Worm (Caenorhabditis elegans) whole organism, L2 larva: ENCODE measurements around the gene C33B4.4.

Experiments
- aly-2 ChIP-seq: fragments of 150-350 bp; optimal IDR thresholded peaks from 2 replicates; lab custom pipeline; 2014; ENCODE audit warnings: missing biosample characterization, missing genetic modification characterization
- ama-1 ChIP-seq: fragments of 150-350 bp; optimal IDR thresholded peaks from 2 replicates; lab custom pipeline; 2018; ENCODE audit warnings: inconsistent platforms
- ceh-16 ChIP-seq: fragments of 150-350 bp; optimal IDR thresholded peaks from 2 replicates; lab custom pipeline; 2014; ENCODE audit warnings: missing biosample characterization, missing genetic modification characterization
- egl-27 ChIP-seq: sonication (generic microtip); optimal IDR thresholded peaks from 3 replicates; lab custom pipeline; 2017; ENCODE audit warnings: missing biosample characterization, missing genetic modification reagents, missing genetic modification characterization
- lsy-2 ChIP-seq, 2 experiments: fragments of 150-350 bp in 1 of 2; sonication (generic microtip) in 1 of 2; optimal IDR thresholded peaks; 2 replicates each; lab custom pipeline; 2014 to 2017; ENCODE audit warnings: missing biosample characterization in 2 of 2, missing genetic modification characterization in 2 of 2
- nhr-23 ChIP-seq: fragments of 150-350 bp; optimal IDR thresholded peaks from 2 replicates; lab custom pipeline; 2014; ENCODE audit warnings: missing biosample characterization, missing genetic modification reagents, missing genetic modification characterization
- nhr-77 ChIP-seq: fragments of 150-350 bp; optimal IDR thresholded peaks from 2 replicates; lab custom pipeline; 2014; ENCODE audit warnings: missing biosample characterization, missing genetic modification characterization
- sma-9 ChIP-seq, 2 experiments: fragments of 150-350 bp in 1 of 2; sonication (generic microtip) in 1 of 2; optimal IDR thresholded peaks; 2 replicates each; lab custom pipeline; 2014 to 2016; ENCODE audit warnings: missing genetic modification characterization in 2 of 2, mild to moderate bottlenecking in 1 of 2, missing biosample characterization in 1 of 2, missing compliant biosample characterization in 1 of 2, missing genetic modification reagents in 1 of 2, moderate library complexity in 1 of 2
- snpc-4 ChIP-seq: fragments of 150-350 bp; optimal IDR thresholded peaks from 2 replicates; lab custom pipeline; 2014; ENCODE audit warnings: missing biosample characterization, missing genetic modification characterization
- unc-39 ChIP-seq: fragments of 150-350 bp; optimal IDR thresholded peaks from 2 replicates; lab custom pipeline; 2014; ENCODE audit warnings: missing biosample characterization, missing genetic modification characterization
- unc-62 ChIP-seq: fragments of 150-350 bp; optimal IDR thresholded peaks from 2 replicates; lab custom pipeline; 2014; ENCODE audit warnings: missing biosample characterization, missing genetic modification reagents, missing genetic modification characterization

- TF ChIP-seq unc-62 (GFP tag; lab: Kevin White, UChicago) (no peak), ama-1 (no peak), egl-27 (tag; lab: Kevin White, UChicago) (no peak), ceh-16 (no peak), unc-39 (tag; lab: Kevin White, UChicago) (no peak), nhr-23 (tag; lab: Kevin White, UChicago) (no peak), lsy-2 (tag; optimal IDR thresholded peaks at IDR 0.05; lab: Kevin White, UChicago) (no peak), snpc-4 (no peak), nhr-77 (tag; lab: Kevin White, UChicago) (no peak), sma-9 (GFP tag; optimal IDR thresholded peaks at IDR 0.05; lab: Kevin White, UChicago) (no peak), sma-9 (tag; optimal IDR thresholded peaks at IDR 0.05; lab: Kevin White, UChicago) (no peak), aly-2 (tag; lab: Kevin White, UChicago) (no peak)
Observed at ce11 chrII:11415672-11416071, 32.4 kb upstream of the C33B4.4 start, which contains the start of gene C05D12.1.
